Worm (Caenorhabditis elegans) whole organism, L2 larva: ENCODE results near the gene Y54G2A.48.

Experiments used
- lin-39 ChIP-seq: fragments of 150-350 bp; optimal IDR thresholded peaks from 2 replicates; lab custom pipeline; 2014; ENCODE audit warnings: missing biosample characterization, missing genetic modification reagents, missing genetic modification characterization
- nhr-77 ChIP-seq: fragments of 150-350 bp; optimal IDR thresholded peaks from 2 replicates; lab custom pipeline; 2014; ENCODE audit warnings: missing biosample characterization, missing genetic modification characterization

DNA sequence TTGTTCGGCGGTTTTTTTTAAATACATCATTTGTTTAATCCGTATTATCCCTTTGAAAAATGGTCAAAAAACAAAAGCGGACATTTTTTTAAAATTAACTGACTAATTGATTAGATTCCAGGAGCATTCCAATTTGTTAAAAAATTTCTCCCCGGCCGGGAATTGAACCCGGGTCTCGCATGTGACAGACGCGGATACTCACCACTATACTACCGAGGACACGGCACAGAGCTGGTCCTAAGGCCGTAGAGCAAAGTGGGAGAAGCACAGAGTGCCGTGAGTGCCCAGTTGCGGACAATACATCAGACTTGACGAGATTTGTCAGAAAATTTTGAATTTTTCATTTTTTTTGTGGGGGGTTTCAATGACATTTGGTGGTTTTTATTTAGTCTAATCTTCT, 31.5 kb downstream of the Y54G2A.48 start:
- TF ChIP-seq nhr-77 (tag; lab: Kevin White, UChicago), result no peak
- TF ChIP-seq lin-39 (tag; lab: Kevin White, UChicago), result no peak
